Worm (Caenorhabditis elegans) whole organism, L2 larva: ENCODE measurements around the gene F14D7.18.

Source experiments
- ZK546.5 ChIP-seq: sonication (generic microtip); optimal IDR thresholded peaks from 2 replicates; lab custom pipeline; 2017; ENCODE audit warnings: missing biosample characterization, missing genetic modification characterization
- blmp-1 ChIP-seq: sonication (generic microtip); optimal IDR thresholded peaks from 2 replicates; lab custom pipeline; 2017; ENCODE audit warnings: missing genetic modification characterization, mild to moderate bottlenecking, missing compliant biosample characterization, antibody characterized with exemption, moderate library complexity; ENCODE audit not compliant: insufficient read depth
- lin-11 ChIP-seq: fragments of 150-350 bp; sonication (generic microtip); optimal IDR thresholded peaks from 2 replicates; lab custom pipeline; 2014; ENCODE audit warnings: missing biosample characterization, missing genetic modification characterization, inconsistent platforms, mixed read lengths
- mab-5 ChIP-seq: fragments of 150-350 bp; optimal IDR thresholded peaks from 2 replicates; lab custom pipeline; 2014; ENCODE audit warnings: missing biosample characterization, missing genetic modification characterization
- nhr-11 ChIP-seq: fragments of 150-350 bp; optimal IDR thresholded peaks from 2 replicates; lab custom pipeline; 2014; ENCODE audit warnings: missing biosample characterization, missing genetic modification characterization
- sem-4 ChIP-seq: fragments of 150-350 bp; optimal IDR thresholded peaks from 2 replicates; lab custom pipeline; 2014; ENCODE audit warnings: missing biosample characterization, missing genetic modification reagents, missing genetic modification characterization
- unc-62 ChIP-seq: fragments of 150-350 bp; optimal IDR thresholded peaks from 2 replicates; lab custom pipeline; 2014; ENCODE audit warnings: missing biosample characterization, missing genetic modification reagents, missing genetic modification characterization
- ztf-4 ChIP-seq: fragments of 150-350 bp; optimal IDR thresholded peaks from 2 replicates; lab custom pipeline; 2014; ENCODE audit warnings: missing biosample characterization, missing genetic modification characterization

DNA sequence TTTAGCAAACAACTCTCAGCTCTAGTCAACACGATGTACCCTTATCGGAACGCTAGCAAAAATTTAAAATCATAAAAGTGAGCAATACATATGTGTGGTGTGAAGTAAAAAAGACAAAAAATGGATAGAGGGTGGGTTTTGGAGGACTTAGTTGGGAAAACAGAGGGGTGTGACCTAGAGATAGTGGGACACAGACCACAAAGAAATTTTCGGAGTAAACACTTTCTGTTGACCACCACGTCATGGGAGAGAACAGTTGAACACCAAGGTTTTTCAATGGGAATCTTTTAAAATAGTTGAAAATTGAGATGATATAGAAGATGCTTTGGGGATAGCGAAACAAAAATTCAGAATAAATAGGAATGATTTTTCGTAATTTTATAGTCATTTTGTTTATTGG, 26.7 kb upstream of the F14D7.18 start:
- TF ChIP-seq sem-4 (tag; lab: Kevin White, UChicago) (no peak), blmp-1 (tag; lab: Kevin White, UChicago) (no peak), ZK546.5 (tag; lab: Kevin White, UChicago) (no peak), unc-62 (GFP tag; lab: Kevin White, UChicago) (no peak), ztf-4 (tag; lab: Kevin White, UChicago) (no peak), lin-11 (tag; lab: Kevin White, UChicago) (no peak), nhr-11 (tag; lab: Kevin White, UChicago) (no peak), mab-5 (no peak)
